Worm (Caenorhabditis elegans): Measurements from ENCODE around the gene malt-1.

- TF ChIP-seq ztf-11 (tag; optimal IDR thresholded peaks at IDR 0.05) (no peak), fkh-4 (tag; optimal IDR thresholded peaks at IDR 0.05; ENCODE audit: borderline replicate concordance) (no peak), efl-3 (GFP tag; optimal IDR thresholded peaks at IDR 0.05) (no peak), pag-3 (tag; optimal IDR thresholded peaks at IDR 0.05; ENCODE audit: borderline replicate concordance, insufficient read depth) (no peak)
These were observed 28.5 kb upstream of the malt-1 start, which contains the start of gene C15F1.2 for ce11 chrII:6979646-6980045.

Data from whole organism, L1 larva.